Fruit fly (Drosophila melanogaster): Measurements from ENCODE around the gene CG4477.

The CG4477 gene

dm6 chr3L:9211302-9211930 is 38.6 kb upstream of the CG4477 start, which contains the start of gene CG4476 (continued):
- TF ChIP-seq row (GFP tag; IDR thresholded peaks at IDR 0.05) (no peak), Dfd (GFP tag; optimal IDR thresholded peaks at IDR 0.05) (no peak), gsb-n (tag; optimal IDR thresholded peaks at IDR 0.05) (no peak), ftz-f1 (GFP tag; optimal IDR thresholded peaks at IDR 0.05) (no peak), vvl (GFP tag; IDR thresholded peaks at IDR 0.05) (peak; percentile 44; the same call in 1 of the 2 replicates), CG15601 (tag; optimal IDR thresholded peaks at IDR 0.05) (peak; percentile 64), CG12219 (GFP tag; optimal IDR thresholded peaks at IDR 0.05) (no peak), oc (tag; optimal IDR thresholded peaks at IDR 0.05) (no peak), H2.0 (GFP tag; IDR thresholded peaks at IDR 0.05) (no peak), trh (GFP tag; optimal IDR thresholded peaks at IDR 0.05) (no peak), CG4730 (GFP tag; IDR thresholded peaks at IDR 0.05) (no peak), CG17568 (GFP tag; optimal IDR thresholded peaks at IDR 0.05) (no peak), CG11093 (GFP tag; IDR thresholded peaks at IDR 0.05) (no peak), Ets65A (GFP tag) (peak; percentile 89), CG16813 (GFP tag; IDR thresholded peaks at IDR 0.05; ENCODE audit: partially characterized antibody) (peak; percentile 44; the same call in 2 of the 3 replicates), CG6765 (GFP tag; optimal IDR thresholded peaks at IDR 0.05) (no peak), Dll (GFP tag; IDR thresholded peaks at IDR 0.05; ENCODE audit: partially characterized antibody) (no peak), abd-A (tag; optimal IDR thresholded peaks at IDR 0.05) (no peak), al (GFP tag; IDR thresholded peaks at IDR 0.05) (no peak), sob (GFP tag; IDR thresholded peaks at IDR 0.05) (peak; percentile 18; the same call in 1 of the 2 replicates), crc (GFP tag; optimal IDR thresholded peaks at IDR 0.05) (no peak), esg (GFP tag; conservative IDR thresholded peaks at IDR 0.05) (no peak), CG18476 (GFP tag; optimal IDR thresholded peaks at IDR 0.05) (no peak), CG10654 (GFP tag; optimal IDR thresholded peaks at IDR 0.05) (no peak), CG4360 (GFP tag; IDR thresholded peaks at IDR 0.05) (no peak), seq (GFP tag; IDR thresholded peaks at IDR 0.05) (no peak), Scr (GFP tag; IDR thresholded peaks at IDR 0.05; ENCODE audit: partially characterized antibody) (no peak), Ets97D (GFP tag; optimal IDR thresholded peaks at IDR 0.05) (peak; percentile 15), YL-1 (GFP tag; optimal IDR thresholded peaks at IDR 0.05) (no peak), CG3838 (GFP tag; optimal IDR thresholded peaks at IDR 0.05) (no peak), phol (tag; optimal IDR thresholded peaks at IDR 0.05) (no peak), CG13287 (GFP tag; IDR thresholded peaks at IDR 0.05; ENCODE audit: partially characterized antibody) (peak; percentile 38; the same call in 1 of the 2 replicates), CG9215 (GFP tag; IDR thresholded peaks at IDR 0.05) (no peak), chinmo (GFP tag; IDR thresholded peaks at IDR 0.05; ENCODE audit: partially characterized antibody) (0 out of 4 replicates have a peak, but pooled peaks have one; percentile 13), CG18011 (GFP tag; optimal IDR thresholded peaks at IDR 0.05) (peak; percentile 99), CG14710 (tag; optimal IDR thresholded peaks at IDR 0.05) (no peak), CG31441 (GFP tag; IDR thresholded peaks at IDR 0.05) (no peak), caup (GFP tag; optimal IDR thresholded peaks at IDR 0.05; ENCODE audit: severe bottlenecking) (no peak), cwo (GFP tag; optimal IDR thresholded peaks at IDR 0.05) (no peak)

dm6 chr3L:9236548-9236947 is 13.5 kb upstream of the CG4477 start, which contains the start of gene CG4483:
Gene CG4483 (minus strand): TSS chr3L:9236648.
- TF ChIP-seq Oli (tag; optimal IDR thresholded peaks at IDR 0.05) (no peak), wor (GFP tag; IDR thresholded peaks at IDR 0.05) (no peak), inv (GFP tag; IDR thresholded peaks at IDR 0.05; ENCODE audit: partially characterized antibody) (no peak), CG18011 (GFP tag; optimal IDR thresholded peaks at IDR 0.05) (no peak), dati (GFP tag; IDR thresholded peaks at IDR 0.05) (no peak), lola (GFP tag; optimal IDR thresholded peaks at IDR 0.05) (no peak), CG32767 (GFP tag; IDR thresholded peaks at IDR 0.05) (no peak), CG4404 (GFP tag; IDR thresholded peaks at IDR 0.05) (no peak), amos (GFP tag; IDR thresholded peaks at IDR 0.05; ENCODE audit: partially characterized antibody) (no peak), al (GFP tag; IDR thresholded peaks at IDR 0.05) (no peak), ara (GFP tag; IDR thresholded peaks at IDR 0.05) (no peak), chif (GFP tag; optimal IDR thresholded peaks at IDR 0.05) (no peak), disco-r (GFP tag; optimal IDR thresholded peaks at IDR 0.05) (no peak), CG6813 (GFP tag; optimal IDR thresholded peaks at IDR 0.05) (no peak), CG8765 (GFP tag; IDR thresholded peaks at IDR 0.05) (no peak)

Data from whole organism, embryonic.